Worm (Caenorhabditis elegans): ENCODE results near the gene R02E12.12.

Gene R02E12.12

DNA sequence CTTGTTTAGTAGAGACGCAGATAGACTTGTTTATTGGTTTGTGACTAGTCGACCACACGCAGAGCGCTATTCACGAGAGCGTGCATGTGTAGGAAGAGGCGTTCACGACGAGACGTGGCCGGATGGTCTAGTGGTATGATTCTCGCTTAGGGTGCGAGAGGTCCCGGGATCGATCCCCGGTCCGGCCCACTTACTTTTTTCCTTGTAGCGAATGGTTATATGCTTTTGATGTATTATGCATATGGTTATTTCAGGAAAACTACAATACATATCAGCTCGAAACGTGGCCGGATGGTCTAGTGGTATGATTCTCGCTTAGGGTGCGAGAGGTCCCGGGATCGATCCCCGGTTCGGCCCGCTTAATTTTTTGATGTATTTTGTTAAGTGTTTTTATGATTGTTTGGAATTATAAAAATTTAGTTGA, 33.3 kb upstream of the R02E12.12 start (continued):
- TF ChIP-seq ceh-34 (tag; optimal IDR thresholded peaks at IDR 0.05) = peak; percentile 76
- no peak for TF ChIP-seq nhr-11 (tag; optimal IDR thresholded peaks at IDR 0.05)
- peak; percentile 74; the same call in 1 of the 2 replicates for TF ChIP-seq ceh-45 (GFP tag; IDR thresholded peaks at IDR 0.05)
- peak; percentile 84 for TF ChIP-seq sox-2 (GFP tag; IDR thresholded peaks at IDR 0.05)
- no peak for TF ChIP-seq ceh-24 (tag; optimal IDR thresholded peaks at IDR 0.05)
- peak; percentile 79 for TF ChIP-seq C38D4.7 (GFP tag; optimal IDR thresholded peaks at IDR 0.05)
- TF ChIP-seq eyg-1 (tag; optimal IDR thresholded peaks at IDR 0.05) = peak; percentile 50
- peak; percentile 80 for TF ChIP-seq unc-86 (tag; optimal IDR thresholded peaks at IDR 0.05)
- peak; percentile 81 for TF ChIP-seq C08G9.2 (tag; optimal IDR thresholded peaks at IDR 0.05)
- TF ChIP-seq fkh-6 (tag; optimal IDR thresholded peaks at IDR 0.05) = peak; percentile 72
- peak; percentile 70 for TF ChIP-seq ahr-1 (tag; optimal IDR thresholded peaks at IDR 0.05)
- TF ChIP-seq mec-3 (tag; optimal IDR thresholded peaks at IDR 0.05; ENCODE audit: borderline replicate concordance) = no peak
- peak; percentile 44 for TF ChIP-seq odd-2 (tag; optimal IDR thresholded peaks at IDR 0.05)
- peak; percentile 55 for TF ChIP-seq unc-42 (tag; optimal IDR thresholded peaks at IDR 0.05)
- TF ChIP-seq pros-1 (tag; optimal IDR thresholded peaks at IDR 0.05) = peak; percentile 59
- no peak for TF ChIP-seq ceh-14 (tag; optimal IDR thresholded peaks at IDR 0.05)

- TF ChIP-seq ref-2 (tag; optimal IDR thresholded peaks at IDR 0.05) (peak; percentile 1), pha-2 (tag; optimal IDR thresholded peaks at IDR 0.05) (no peak)
Observed at ce11 chrX:3970786-3971185, 32.5 kb upstream of the R02E12.12 start.

- TF ChIP-seq ceh-2 (tag; optimal IDR thresholded peaks at IDR 0.05) (no peak), pros-1 (tag; optimal IDR thresholded peaks at IDR 0.05) (no peak), ets-4 (tag; optimal IDR thresholded peaks at IDR 0.05) (no peak)
Observed at ce11 chrX:3973534-3973933, 29.8 kb upstream of the R02E12.12 start, which contains the start of gene C16B8.4. Gene C16B8.4 (minus strand): TSS chrX:3973634.

ce11 chrX:3974160-3974559, 29.2 kb upstream of the R02E12.12 start:
- TF ChIP-seq npax-4 (tag; optimal IDR thresholded peaks at IDR 0.05) (no peak), madf-2 (tag; optimal IDR thresholded peaks at IDR 0.05) (no peak), hlh-13 (GFP tag; optimal IDR thresholded peaks at IDR 0.05) (no peak), fax-1 (tag; optimal IDR thresholded peaks at IDR 0.05) (no peak), ceh-22 (tag; optimal IDR thresholded peaks at IDR 0.05) (no peak), nhr-232 (tag; optimal IDR thresholded peaks at IDR 0.05) (no peak), syd-9 (tag; optimal IDR thresholded peaks at IDR 0.05) (no peak), Y22D7AL.16 (tag; optimal IDR thresholded peaks at IDR 0.05) (no peak), ceh-18 (tag; optimal IDR thresholded peaks at IDR 0.05) (no peak), eyg-1 (tag; optimal IDR thresholded peaks at IDR 0.05) (no peak), lim-6 (tag; optimal IDR thresholded peaks at IDR 0.05) (no peak), tbx-7 (tag; optimal IDR thresholded peaks at IDR 0.05) (no peak), T23F11.4 (GFP tag; optimal IDR thresholded peaks at IDR 0.05) (no peak), pha-2 (tag; optimal IDR thresholded peaks at IDR 0.05) (no peak), fkh-10 (GFP tag; optimal IDR thresholded peaks at IDR 0.05) (no peak)

ce11 chrX:3976755-3977154, 26.6 kb upstream of the R02E12.12 start:
- TF ChIP-seq unc-55 (GFP tag; optimal IDR thresholded peaks at IDR 0.05) (peak; percentile 54), dmd-4 (tag; optimal IDR thresholded peaks at IDR 0.05; ENCODE audit: borderline replicate concordance) (no peak)

DNA sequence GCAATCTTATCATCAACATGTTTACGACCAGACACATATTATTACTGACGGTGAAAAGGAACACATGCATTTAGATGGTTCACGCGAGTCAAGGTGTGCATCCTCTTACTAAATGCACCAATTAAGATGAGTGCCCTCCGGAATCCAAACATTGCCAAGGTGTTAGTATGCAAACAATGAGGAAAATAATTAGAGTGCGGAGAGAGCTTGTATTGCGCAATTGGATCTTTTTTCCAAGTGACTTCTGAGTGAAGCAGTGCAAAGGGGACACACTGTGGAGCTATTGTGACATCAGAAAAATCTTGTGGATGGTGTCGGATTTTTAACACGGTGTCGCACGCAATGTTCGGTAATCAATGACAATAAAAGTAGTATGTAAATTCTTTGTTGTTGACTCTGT, 26.0 kb upstream of the R02E12.12 start:
- TF ChIP-seq fkh-6 (tag; optimal IDR thresholded peaks at IDR 0.05) = no peak
- peak; percentile 74 for TF ChIP-seq ref-2 (tag; optimal IDR thresholded peaks at IDR 0.05)
- TF ChIP-seq ama-1 (optimal IDR thresholded peaks at IDR 0.05) = no peak
- no peak for TF ChIP-seq ztf-16 (tag; optimal IDR thresholded peaks at IDR 0.05)

All from whole organism, late embryonic.